Fruit fly (Drosophila melanogaster): ENCODE data around the gene CG34426.

The CG34426 gene

dm6 chr3L:8841757-8842156, 39.5 kb downstream of the CG34426 start (continued):
- TF ChIP-seq CG7745 (tag; optimal IDR thresholded peaks at IDR 0.05) = no peak
- TF ChIP-seq CG17186 (GFP tag; optimal IDR thresholded peaks at IDR 0.05) = no peak
- TF ChIP-seq slbo (GFP tag; IDR thresholded peaks at IDR 0.05) = peak; percentile 83
- peak; percentile 70 for TF ChIP-seq Meics (GFP tag; optimal IDR thresholded peaks at IDR 0.05)
- TF ChIP-seq Dll (GFP tag; IDR thresholded peaks at IDR 0.05; ENCODE audit: partially characterized antibody) = no peak
- TF ChIP-seq CG12391 (tag; optimal IDR thresholded peaks at IDR 0.05) = peak; percentile 79
- TF ChIP-seq CG12071 (GFP tag; optimal IDR thresholded peaks at IDR 0.05) = peak; percentile 71
- TF ChIP-seq CG17829 (tag; optimal IDR thresholded peaks at IDR 0.05) = peak; percentile 69
- peak; percentile 19 for TF ChIP-seq exex (tag; optimal IDR thresholded peaks at IDR 0.05)
- peak; percentile 48 for TF ChIP-seq CG18764 (GFP tag; optimal IDR thresholded peaks at IDR 0.05)
- peak; percentile 94 for TF ChIP-seq D19B (GFP tag; optimal IDR thresholded peaks at IDR 0.05)
- TF ChIP-seq Side (GFP tag; optimal IDR thresholded peaks at IDR 0.05) = peak; percentile 62
- no peak for TF ChIP-seq corto (GFP tag; optimal IDR thresholded peaks at IDR 0.05)
- peak; percentile 41 for TF ChIP-seq tx (GFP tag; optimal IDR thresholded peaks at IDR 0.05)
- TF ChIP-seq gt (GFP tag; IDR thresholded peaks at IDR 0.05) = no peak
- TF ChIP-seq lab (GFP tag; optimal IDR thresholded peaks at IDR 0.05) = peak; percentile 88
- TF ChIP-seq ind (GFP tag; optimal IDR thresholded peaks at IDR 0.05) = peak; percentile 62
- TF ChIP-seq H2.0 (GFP tag; IDR thresholded peaks at IDR 0.05) = peak; percentile 75
- TF ChIP-seq bsh (GFP tag; optimal IDR thresholded peaks at IDR 0.05) = peak in 1 of 2 experiments; percentile 85
- peak; percentile 81 for TF ChIP-seq CG17359 (tag; optimal IDR thresholded peaks at IDR 0.05)
- no peak for TF ChIP-seq trh (GFP tag; optimal IDR thresholded peaks at IDR 0.05)
- no peak for TF ChIP-seq tna (GFP tag; IDR thresholded peaks at IDR 0.05; ENCODE audit: partially characterized antibody)
- no peak for TF ChIP-seq CG14860 (GFP tag; IDR thresholded peaks at IDR 0.05; ENCODE audit: partially characterized antibody)
- peak; percentile 35 for TF ChIP-seq CG1647 (GFP tag; optimal IDR thresholded peaks at IDR 0.05)
- TF ChIP-seq tin (GFP tag; optimal IDR thresholded peaks at IDR 0.05) = peak; percentile 55
- TF ChIP-seq mam (GFP tag; optimal IDR thresholded peaks at IDR 0.05) = peak; percentile 74
- TF ChIP-seq CG2678 (tag; optimal IDR thresholded peaks at IDR 0.05) = peak; percentile 88
- peak; percentile 42 for TF ChIP-seq CG10462 (GFP tag; optimal IDR thresholded peaks at IDR 0.05)
- TF ChIP-seq unpg (GFP tag; optimal IDR thresholded peaks at IDR 0.05) = peak; percentile 81
- peak; percentile 66 for TF ChIP-seq CG4820 (GFP tag; optimal IDR thresholded peaks at IDR 0.05)
- TF ChIP-seq Optix (GFP tag; IDR thresholded peaks at IDR 0.05) = 0 out of 3 replicates have a peak, but pooled peaks have one; percentile 48
- no peak for TF ChIP-seq p53 (GFP tag; optimal IDR thresholded peaks at IDR 0.05)
- peak; percentile 34 for TF ChIP-seq Dip3 (GFP tag; optimal IDR thresholded peaks at IDR 0.05)
- no peak for TF ChIP-seq nerfin-2 (GFP tag; IDR thresholded peaks at IDR 0.05; ENCODE audit: partially characterized antibody)
- peak; percentile 61; the same call in 2 of the 3 replicates for TF ChIP-seq Dbx (GFP tag; IDR thresholded peaks at IDR 0.05)
- peak; percentile 25 for TF ChIP-seq CG18011 (GFP tag; optimal IDR thresholded peaks at IDR 0.05)
- TF ChIP-seq Elba2 (GFP tag; optimal IDR thresholded peaks at IDR 0.05) = no peak
- TF ChIP-seq CG13894 (tag; optimal IDR thresholded peaks at IDR 0.05) = peak; percentile 73
- TF ChIP-seq CG31388 (GFP tag; optimal IDR thresholded peaks at IDR 0.05) = no peak
- TF ChIP-seq Mes4 (GFP tag; optimal IDR thresholded peaks at IDR 0.05) = peak; percentile 23
- TF ChIP-seq aop (GFP tag; IDR thresholded peaks at IDR 0.05) = no peak
- TF ChIP-seq luna (GFP tag; optimal IDR thresholded peaks at IDR 0.05) = no peak
- peak; percentile 78 for TF ChIP-seq Atf6 (GFP tag; IDR thresholded peaks at IDR 0.05)
- no peak for TF ChIP-seq vfl (GFP tag; optimal IDR thresholded peaks at IDR 0.05)
- TF ChIP-seq Bgb (GFP tag; IDR thresholded peaks at IDR 0.05; ENCODE audit: partially characterized antibody) = no peak
- peak; percentile 67 for TF ChIP-seq CG31224 (GFP tag; IDR thresholded peaks at IDR 0.05)
- TF ChIP-seq CG6791 (GFP tag; IDR thresholded peaks at IDR 0.05; ENCODE audit: partially characterized antibody) = no peak
- peak; percentile 79 for TF ChIP-seq Rfx (GFP tag; IDR thresholded peaks at IDR 0.05)
- TF ChIP-seq Fer3 (tag; optimal IDR thresholded peaks at IDR 0.05) = peak; percentile 79
- peak; percentile 40 for TF ChIP-seq Deaf1 (tag; optimal IDR thresholded peaks at IDR 0.05)
- TF ChIP-seq Ada2b (GFP tag; IDR thresholded peaks at IDR 0.05) = peak; percentile 78

All from whole organism, embryonic.